Fruit fly (Drosophila melanogaster) whole organism, embryonic: ENCODE data around the gene pasi2.

ENCODE experiments used
- Bteb2 ChIP-seq: fragments of 200-800 bp; sonication (Bioruptor generic); optimal IDR thresholded peaks from 2 replicates; lab custom pipeline; 2016; ENCODE audit warnings: missing biosample characterization, missing genetic modification characterization
- CG1024 ChIP-seq: fragments of 200-800 bp; sonication (Bioruptor generic); IDR thresholded peaks from 2 replicates; pipeline ENCODE4 v1.3.6; 2022; ENCODE audit warnings: missing biosample characterization, missing genetic modification characterization
- CG11093 ChIP-seq: fragments of 200-800 bp; sonication (Bioruptor generic); IDR thresholded peaks from 3 replicates; pipeline ENCODE4 v1.3.6; 2022; ENCODE audit warnings: missing biosample characterization, missing genetic modification characterization
- CG12236 ChIP-seq: fragments of 200-800 bp; sonication (Bioruptor generic); optimal IDR thresholded peaks from 2 replicates; lab custom pipeline; 2016; ENCODE audit warnings: missing biosample characterization, missing genetic modification characterization
- CG13624 ChIP-seq: fragments of 200-800 bp; sonication (Bioruptor generic); optimal IDR thresholded peaks from 2 replicates; lab custom pipeline; 2016; ENCODE audit warnings: missing biosample characterization, missing genetic modification characterization
- CG14667 ChIP-seq: fragments of 200-800 bp; sonication (Bioruptor generic); IDR thresholded peaks from 2 replicates; pipeline ENCODE4 v1.3.6; 2022; ENCODE audit warnings: missing biosample characterization, missing genetic modification characterization
- CG16779 ChIP-seq: fragments of 200-800 bp; sonication (Bioruptor generic); IDR thresholded peaks from 2 replicates; pipeline ENCODE4 v1.3.6; 2022; ENCODE audit warnings: missing biosample characterization, missing genetic modification characterization
- CG17359 ChIP-seq: fragments of 200-800 bp; sonication (Bioruptor generic); optimal IDR thresholded peaks from 3 replicates; lab custom pipeline; 2018; ENCODE audit warnings: missing biosample characterization, mild to moderate bottlenecking, missing genetic modification characterization, moderate library complexity
- CG18262 ChIP-seq: fragments of 200-800 bp; optimal IDR thresholded peaks from 3 replicates; lab custom pipeline; 2019; ENCODE audit warnings: missing biosample characterization, mild to moderate bottlenecking, missing genetic modification characterization, moderate library complexity
- CG2129 ChIP-seq: fragments of 200-800 bp; sonication (Bioruptor generic); IDR thresholded peaks from 2 replicates; pipeline ENCODE4 v1.3.6; 2022; ENCODE audit warnings: missing biosample characterization, missing genetic modification characterization; ENCODE audit not compliant: partially characterized antibody
- CG2678 ChIP-seq: fragments of 200-800 bp; sonication (Bioruptor generic); optimal IDR thresholded peaks from 3 replicates; lab custom pipeline; 2019; ENCODE audit warnings: missing biosample characterization, mild to moderate bottlenecking, missing genetic modification characterization, moderate library complexity
- CG33213 ChIP-seq: fragments of 200-800 bp; sonication (Bioruptor generic); optimal IDR thresholded peaks from 3 replicates; lab custom pipeline; 2016; ENCODE audit warnings: missing biosample characterization, missing genetic modification characterization
- CG3838 ChIP-seq: fragments of 200-800 bp; sonication (Bioruptor generic); optimal IDR thresholded peaks from 3 replicates; lab custom pipeline; 2016; ENCODE audit warnings: missing biosample characterization, missing genetic modification characterization
- CG4707 ChIP-seq: fragments of 200-800 bp; sonication (Bioruptor generic); optimal IDR thresholded peaks from 2 replicates; lab custom pipeline; 2018; ENCODE audit warnings: missing biosample characterization, mild to moderate bottlenecking, missing genetic modification characterization, moderate library complexity
- CG4820 ChIP-seq: fragments of 200-800 bp; sonication (Bioruptor generic); optimal IDR thresholded peaks from 3 replicates; lab custom pipeline; 2016; ENCODE audit warnings: missing biosample characterization, missing genetic modification characterization
- CG6175 ChIP-seq: fragments of 200-800 bp; sonication (Bioruptor generic); IDR thresholded peaks from 3 replicates; pipeline ENCODE4 v1.3.6; 2022; ENCODE audit warnings: missing biosample characterization, missing genetic modification characterization
- CG6689 ChIP-seq: fragments of 200-800 bp; sonication (Bioruptor generic); IDR thresholded peaks from 2 replicates; pipeline ENCODE4 v1.3.6; 2022; ENCODE audit warnings: missing biosample characterization, missing genetic modification characterization
- CG7745 ChIP-seq: fragments of 200-800 bp; sonication (Bioruptor generic); optimal IDR thresholded peaks from 2 replicates; lab custom pipeline; 2018; ENCODE audit warnings: missing biosample characterization, mild to moderate bottlenecking, missing genetic modification characterization, moderate library complexity
- CG8281 ChIP-seq: fragments of 200-800 bp; sonication (Bioruptor generic); optimal IDR thresholded peaks from 2 replicates; lab custom pipeline; 2018; ENCODE audit warnings: missing biosample characterization, mild to moderate bottlenecking, missing genetic modification characterization, moderate library complexity
- Drgx ChIP-seq: fragments of 200-800 bp; sonication (Bioruptor generic); IDR thresholded peaks from 2 replicates; pipeline ENCODE4 v1.3.6; 2022; ENCODE audit warnings: missing biosample characterization, missing genetic modification characterization
- HLHmδ ChIP-seq: fragments of 200-800 bp; sonication (Bioruptor generic); optimal IDR thresholded peaks from 2 replicates; lab custom pipeline; 2018; ENCODE audit warnings: missing biosample characterization, mild to moderate bottlenecking, missing genetic modification characterization, moderate library complexity
- Hey ChIP-seq: fragments of 200-800 bp; sonication (Bioruptor generic); optimal IDR thresholded peaks from 3 replicates; lab custom pipeline; 2018; ENCODE audit warnings: missing biosample characterization, mild to moderate bottlenecking, missing genetic modification characterization
- Hr3 ChIP-seq: fragments of 200-800 bp; sonication (Bioruptor generic); optimal IDR thresholded peaks from 3 replicates; lab custom pipeline; 2016; ENCODE audit warnings: missing biosample characterization, missing genetic modification characterization
- Hr51 ChIP-seq, 2 experiments: fragments of 200-800 bp; sonication (Bioruptor generic); optimal IDR thresholded peaks; 2 replicates in 1 of 2; 3 replicates in 1 of 2; lab custom pipeline; 2016 to 2018; ENCODE audit warnings: missing biosample characterization in 2 of 2, missing genetic modification characterization in 2 of 2, mild to moderate bottlenecking in 1 of 2, moderate library complexity in 1 of 2
- Med ChIP-seq: fragments of 200-800 bp; sonication (Bioruptor generic); peaks from one replicate; lab custom pipeline; 2016; ENCODE audit warnings: missing biosample characterization, missing genetic modification characterization, mild to moderate bottlenecking, inconsistent platforms, moderate library complexity
- Nf-YB ChIP-seq: fragments of 200-800 bp; sonication (Bioruptor generic); optimal IDR thresholded peaks from 3 replicates; lab custom pipeline; 2019; ENCODE audit warnings: missing biosample characterization, mild to moderate bottlenecking, missing genetic modification characterization, moderate library complexity
- Pdp1 ChIP-seq, 2 experiments: fragments of 200-800 bp; sonication (Bioruptor generic); optimal IDR thresholded peaks; 3 replicates each; lab custom pipeline; 2016; ENCODE audit warnings: missing biosample characterization in 2 of 2, missing genetic modification characterization in 2 of 2, mild to moderate bottlenecking in 1 of 2, moderate library complexity in 1 of 2
- Trl ChIP-seq, 3 experiments: fragments of >200 bp in 2 of 3; fragments of 200-800 bp in 1 of 3; sonication (Bioruptor generic) in 1 of 3; optimal IDR thresholded peaks; 2 replicates in 1 of 3; 3 replicates in 2 of 3; lab custom pipeline; 2016 to 2017; ENCODE audit warnings: missing biosample characterization in 1 of 3, missing genetic modification characterization in 1 of 3
- al ChIP-seq: fragments of 200-800 bp; sonication (Bioruptor generic); IDR thresholded peaks from 2 replicates; pipeline ENCODE4 v1.3.6; 2022; ENCODE audit warnings: missing biosample characterization, missing genetic modification characterization
- btn ChIP-seq: fragments of 200-800 bp; sonication (Bioruptor generic); optimal IDR thresholded peaks from 2 replicates; lab custom pipeline; 2016; ENCODE audit warnings: missing biosample characterization, missing genetic modification characterization
- chm ChIP-seq: fragments of 200-800 bp; sonication (Bioruptor generic); IDR thresholded peaks from 2 replicates; pipeline ENCODE4 v1.3.6; 2022; ENCODE audit warnings: missing biosample characterization, missing genetic modification characterization
- eve ChIP-seq, 2 experiments: fragments of >200 bp; optimal IDR thresholded peaks; 2 replicates each; lab custom pipeline; 2017; ENCODE audit warnings: missing biosample characterization in 2 of 2, missing genetic modification characterization in 2 of 2
- ewg ChIP-seq: fragments of 200-800 bp; sonication (Bioruptor generic); optimal IDR thresholded peaks from 3 replicates; lab custom pipeline; 2017; ENCODE audit warnings: mild to moderate bottlenecking, missing biosample characterization, missing genetic modification reagents, missing genetic modification characterization
- fd96Cb ChIP-seq: fragments of 200-800 bp; sonication (Bioruptor generic); optimal IDR thresholded peaks from 2 replicates; lab custom pipeline; 2018; ENCODE audit warnings: missing biosample characterization, mild to moderate bottlenecking, missing genetic modification characterization, moderate library complexity
- gfzf ChIP-seq: fragments of 200-800 bp; sonication (Bioruptor generic); optimal IDR thresholded peaks from 2 replicates; lab custom pipeline; 2016; ENCODE audit warnings: missing biosample characterization, mild to moderate bottlenecking, missing genetic modification characterization, moderate library complexity
- hkb ChIP-seq, 2 experiments: fragments of 200-800 bp in 1 of 2; fragments of >200 bp in 1 of 2; sonication (Bioruptor generic) in 1 of 2; IDR thresholded peaks in 1 of 2; optimal IDR thresholded peaks in 1 of 2; 2 replicates each; pipeline versions ENCODE4 v1.3.6 to Lab custom; 2017 to 2022; ENCODE audit warnings: missing biosample characterization in 1 of 2, missing genetic modification characterization in 1 of 2
- klu ChIP-seq: fragments of 200-800 bp; sonication (Bioruptor generic); IDR thresholded peaks from 2 replicates; pipeline ENCODE4 v1.3.6; 2022; ENCODE audit warnings: missing biosample characterization, missing genetic modification characterization
- oc ChIP-seq: fragments of 200-800 bp; sonication (Bioruptor generic); optimal IDR thresholded peaks from 2 replicates; lab custom pipeline; 2018; ENCODE audit warnings: missing biosample characterization, mild to moderate bottlenecking, missing genetic modification characterization, moderate library complexity
- phol ChIP-seq: fragments of 200-800 bp; sonication (Bioruptor generic); optimal IDR thresholded peaks from 3 replicates; lab custom pipeline; 2018; ENCODE audit warnings: missing biosample characterization, mild to moderate bottlenecking, missing genetic modification characterization, moderate library complexity
- ranshi ChIP-seq: fragments of 200-800 bp; sonication (Bioruptor generic); IDR thresholded peaks from 2 replicates; pipeline ENCODE4 v1.3.6; 2022; ENCODE audit warnings: missing biosample characterization, missing genetic modification characterization
- rib ChIP-seq: fragments of 200-800 bp; sonication (Bioruptor generic); IDR thresholded peaks from 2 replicates; pipeline ENCODE4 v1.3.6; 2022; ENCODE audit warnings: missing biosample characterization, missing genetic modification characterization
- seq ChIP-seq: fragments of 200-800 bp; sonication (Bioruptor generic); IDR thresholded peaks from 2 replicates; pipeline ENCODE4 v1.3.6; 2022; ENCODE audit warnings: missing biosample characterization, missing genetic modification characterization
- shn ChIP-seq: fragments of 200-800 bp; sonication (Bioruptor generic); optimal IDR thresholded peaks from 3 replicates; lab custom pipeline; 2016; ENCODE audit warnings: missing biosample characterization, missing genetic modification characterization
- tio ChIP-seq: fragments of 200-800 bp; sonication (Bioruptor generic); optimal IDR thresholded peaks from 2 replicates; lab custom pipeline; 2017; ENCODE audit warnings: missing biosample characterization, missing genetic modification characterization, inconsistent platforms
- tup ChIP-seq: fragments of 200-800 bp; sonication (Bioruptor generic); optimal IDR thresholded peaks from 2 replicates; lab custom pipeline; 2016; ENCODE audit warnings: missing biosample characterization, mild to moderate bottlenecking, missing genetic modification characterization, moderate library complexity
- vvl ChIP-seq: fragments of 200-800 bp; sonication (Bioruptor generic); IDR thresholded peaks from 2 replicates; pipeline ENCODE4 v1.3.6; 2022; ENCODE audit warnings: missing biosample characterization, missing genetic modification characterization
- wek ChIP-seq: fragments of 200-800 bp; sonication (Bioruptor generic); optimal IDR thresholded peaks from 3 replicates; lab custom pipeline; 2018; ENCODE audit warnings: missing biosample characterization, mild to moderate bottlenecking, missing genetic modification characterization, moderate library complexity

Gene pasi2

DNA sequence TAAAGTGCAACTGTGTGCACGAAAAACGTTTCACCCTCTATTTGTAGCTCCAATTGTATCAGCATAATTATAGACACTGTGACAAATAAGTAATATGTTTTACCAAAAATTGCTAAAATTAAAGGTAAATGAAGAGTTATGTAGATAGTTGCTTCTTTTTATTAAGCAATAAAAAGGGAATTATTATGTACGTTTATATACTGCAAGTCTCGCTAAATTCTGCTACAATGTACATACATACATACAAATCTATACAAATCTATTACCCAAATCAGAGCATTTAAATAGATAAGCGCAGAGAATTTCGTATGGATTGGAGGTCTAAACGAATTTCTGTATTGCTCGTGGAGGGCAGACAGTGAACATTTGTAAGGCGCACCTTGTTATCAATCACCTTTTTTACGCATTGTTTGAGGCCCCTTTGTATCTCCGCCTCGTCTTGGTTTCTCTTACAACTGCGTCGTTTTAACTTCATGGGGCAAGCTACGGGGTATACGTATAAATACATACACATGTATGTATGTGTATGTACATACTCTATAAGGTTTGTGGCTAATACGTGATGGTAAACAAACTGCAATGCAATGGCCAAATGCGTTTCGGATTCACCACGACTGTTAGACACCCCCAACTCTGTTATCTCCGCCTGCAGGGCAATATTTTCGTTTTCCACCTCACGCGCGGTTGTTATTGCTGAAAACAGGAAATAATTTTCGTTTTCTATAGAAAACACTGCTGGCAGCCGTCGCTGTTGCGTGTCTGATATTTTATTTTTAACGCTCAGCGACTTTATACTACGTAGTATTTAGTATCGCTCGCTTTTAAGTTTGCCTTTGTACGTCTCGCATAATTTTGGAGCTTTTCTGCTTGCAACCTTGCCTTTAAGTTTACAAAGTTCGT, 4.5 kb downstream of the pasi2 start (continued):
- TF ChIP-seq CG8281 (tag; lab: Kevin White, UChicago), result peak; percentile 36
- TF ChIP-seq ewg (GFP tag; lab: Kevin White, UChicago), result peak; percentile 56
- peak; percentile 47; the same call in 1 of the 2 replicates for TF ChIP-seq ranshi
- TF ChIP-seq Trl (optimal IDR thresholded peaks at IDR 0.05; lab: Kevin White, UChicago), result no peak
- TF ChIP-seq Trl (GFP tag; optimal IDR thresholded peaks at IDR 0.05; lab: Kevin White, UChicago), result no peak
- TF ChIP-seq Med, result peak; percentile 83
- TF ChIP-seq CG4707, result peak; percentile 26
- TF ChIP-seq CG12236 (GFP tag; lab: Kevin White, UChicago), result peak; percentile 54
- TF ChIP-seq gfzf (GFP tag; lab: Kevin White, UChicago), result no peak
- peak; percentile 35 for TF ChIP-seq HLHmδ (GFP tag; lab: Kevin White, UChicago)
- peak; percentile 16 for TF ChIP-seq CG4820 (GFP tag; lab: Kevin White, UChicago)
- no peak for TF ChIP-seq hkb (optimal IDR thresholded peaks at IDR 0.05; lab: Kevin White, UChicago)
- peak; percentile 48 for TF ChIP-seq hkb (GFP tag; IDR thresholded peaks at IDR 0.05; lab: Robert Waterston, UW)
- TF ChIP-seq CG14667 (GFP tag; lab: Robert Waterston, UW), result 0 out of 2 replicates have a peak, but pooled peaks have one; percentile 16
- TF ChIP-seq CG18262 (tag; lab: Kevin White, UChicago), result peak; percentile 88
- no peak for TF ChIP-seq CG2129 (GFP tag; lab: Robert Waterston, UW)
- no peak for TF ChIP-seq CG11093 (GFP tag; lab: Robert Waterston, UW)
- TF ChIP-seq CG2678 (tag; lab: Kevin White, UChicago), result peak; percentile 74
- no peak for TF ChIP-seq CG6175 (GFP tag; lab: Robert Waterston, UW)
- TF ChIP-seq fd96Cb (tag; lab: Kevin White, UChicago), result peak; percentile 75
- peak; percentile 40 for TF ChIP-seq btn (GFP tag; lab: Kevin White, UChicago)
- peak; percentile 68 for TF ChIP-seq oc (tag; lab: Kevin White, UChicago)
- peak; percentile 62; the same call in 1 of the 2 replicates for TF ChIP-seq Drgx (GFP tag; lab: Robert Waterston, UW)
- peak; percentile 44 for TF ChIP-seq tup (GFP tag; lab: Kevin White, UChicago)
- TF ChIP-seq CG6689, result peak; percentile 50; the same call in 1 of the 2 replicates
- TF ChIP-seq klu (GFP tag; lab: Robert Waterston, UW), result no peak
- TF ChIP-seq Pdp1 (GFP tag; optimal IDR thresholded peaks at IDR 0.05; lab: Kevin White, UChicago), result peak; percentile 5 to 70
- TF ChIP-seq al, result no peak
- TF ChIP-seq vvl (GFP tag; lab: Robert Waterston, UW), result peak; percentile 79
- TF ChIP-seq Hey, result no peak
- peak; percentile 48 for TF ChIP-seq Nf-YB (GFP tag; lab: Kevin White, UChicago)
- TF ChIP-seq CG17359, result peak; percentile 80
- TF ChIP-seq CG7745, result peak; percentile 6
- TF ChIP-seq CG33213, result peak; percentile 11
- peak; percentile 57 for TF ChIP-seq tio (GFP tag; lab: Kevin White, UChicago)
- peak; percentile 61 for TF ChIP-seq chm (GFP tag; lab: Robert Waterston, UW)
- TF ChIP-seq CG16779 (GFP tag; lab: Robert Waterston, UW), result no peak
- TF ChIP-seq Bteb2, result peak; percentile 28
- peak; percentile 59 for TF ChIP-seq Hr3 (GFP tag; lab: Kevin White, UChicago)
- no peak for TF ChIP-seq CG3838
- peak; percentile 52 for TF ChIP-seq CG13624
- no peak for TF ChIP-seq rib (GFP tag; lab: Robert Waterston, UW)
- TF ChIP-seq Hr51 (GFP tag; optimal IDR thresholded peaks at IDR 0.05; lab: Kevin White, UChicago), result peak in 1 of 2 experiments; percentile 70
- TF ChIP-seq CG1024, result peak; percentile 27; the same call in 1 of the 2 replicates
- peak in 1 of 2 experiments; percentile 90 for TF ChIP-seq eve (GFP tag; optimal IDR thresholded peaks at IDR 0.05; lab: Kevin White, UChicago)
- peak; percentile 53 for TF ChIP-seq wek
- peak; percentile 26 for TF ChIP-seq shn (GFP tag; lab: Kevin White, UChicago)
- no peak for TF ChIP-seq seq (GFP tag; lab: Robert Waterston, UW)
- TF ChIP-seq phol (tag; lab: Kevin White, UChicago), result peak; percentile 81
